Fruit fly (Drosophila melanogaster): ENCODE results near the gene Cyp12a4.

- no peak for TF ChIP-seq Myc (optimal IDR thresholded peaks at IDR 0.05)
- no peak for TF ChIP-seq psq (optimal IDR thresholded peaks at IDR 0.05)
- no peak for TF ChIP-seq h (optimal IDR thresholded peaks at IDR 0.05)
- no peak for TF ChIP-seq Sin3A (optimal IDR thresholded peaks at IDR 0.05)
- no peak for TF ChIP-seq ttk (optimal IDR thresholded peaks at IDR 0.05)
- no peak for TF ChIP-seq insv (optimal IDR thresholded peaks at IDR 0.05)
These were observed 29.1 kb upstream of the Cyp12a4 start for dm6 chr3R:19105821-19106220.
